Worm (Caenorhabditis elegans) whole organism, midembryonic: ENCODE results near the gene C15C8.6.

Experiments
- T22C8.4 ChIP-seq: fragments of 200-800 bp; sonication (Bioruptor generic); IDR thresholded peaks from 2 replicates; pipeline ENCODE4 v1.3.6; 2022; ENCODE audit warnings: missing genetic modification characterization, missing compliant biosample characterization
- cog-1 ChIP-seq: sonication (generic microtip); optimal IDR thresholded peaks from 2 replicates; lab custom pipeline; 2016; ENCODE audit warnings: missing genetic modification characterization, missing compliant biosample characterization
- flt-1 ChIP-seq: fragments of 200-800 bp; sonication (Bioruptor generic); IDR thresholded peaks from 2 replicates; pipeline ENCODE4 v1.3.6; 2022; ENCODE audit warnings: missing genetic modification characterization, missing compliant biosample characterization
- klf-2 ChIP-seq: fragments of 200-800 bp; sonication (Bioruptor generic); conservative IDR thresholded peaks from 2 replicates; pipeline ENCODE4 v1.3.6; 2022; ENCODE audit warnings: missing genetic modification reagents, missing genetic modification characterization, missing compliant biosample characterization
- med-1 ChIP-seq: sonication (generic microtip); optimal IDR thresholded peaks from 2 replicates; lab custom pipeline; 2017; ENCODE audit warnings: missing genetic modification characterization, mild to moderate bottlenecking, missing compliant biosample characterization, antibody characterized with exemption, missing genetic modification reagents; ENCODE audit not compliant: insufficient read depth
- ref-1 ChIP-seq: fragments of 200-800 bp; sonication (Bioruptor generic); conservative IDR thresholded peaks from 2 replicates; pipeline ENCODE4 v1.3.6; 2022; ENCODE audit warnings: missing genetic modification reagents, missing genetic modification characterization, missing compliant biosample characterization
- tab-1 ChIP-seq: fragments of 200-800 bp; sonication (Bioruptor generic); IDR thresholded peaks from 2 replicates; pipeline ENCODE4 v1.3.6; 2022; ENCODE audit warnings: missing genetic modification characterization, missing compliant biosample characterization
- ztf-23 ChIP-seq: fragments of 200-800 bp; sonication (Bioruptor generic); IDR thresholded peaks from 2 replicates; pipeline ENCODE4 v1.3.6; 2022; ENCODE audit warnings: missing genetic modification reagents, missing genetic modification characterization, missing compliant biosample characterization
- ztf-29 ChIP-seq: fragments of 200-800 bp; sonication (Bioruptor generic); IDR thresholded peaks from 2 replicates; pipeline ENCODE4 v1.3.6; 2022; ENCODE audit warnings: missing genetic modification reagents, missing genetic modification characterization, missing compliant biosample characterization

C15C8.6 gene

ce11 chrV:12759660-12760059 is 8.3 kb upstream of the C15C8.6 start, which contains the start of gene papl-1:
Gene papl-1 (minus strand): TSS chrV:12759760.
- no peak for TF ChIP-seq ztf-29 (GFP tag; lab: Robert Waterston, UW)
- TF ChIP-seq klf-2 (GFP tag; lab: Robert Waterston, UW) = no peak
- TF ChIP-seq med-1 (GFP tag; lab: Kevin White, UChicago) = no peak
- TF ChIP-seq cog-1 (tag; lab: Kevin White, UChicago) = no peak
- no peak for TF ChIP-seq ztf-23 (GFP tag; lab: Robert Waterston, UW)
- no peak for TF ChIP-seq tab-1
- TF ChIP-seq T22C8.4 (GFP tag; lab: Robert Waterston, UW) = no peak
- no peak for TF ChIP-seq flt-1 (GFP tag; lab: Robert Waterston, UW)
- no peak for TF ChIP-seq ref-1 (GFP tag; lab: Robert Waterston, UW)

DNA sequence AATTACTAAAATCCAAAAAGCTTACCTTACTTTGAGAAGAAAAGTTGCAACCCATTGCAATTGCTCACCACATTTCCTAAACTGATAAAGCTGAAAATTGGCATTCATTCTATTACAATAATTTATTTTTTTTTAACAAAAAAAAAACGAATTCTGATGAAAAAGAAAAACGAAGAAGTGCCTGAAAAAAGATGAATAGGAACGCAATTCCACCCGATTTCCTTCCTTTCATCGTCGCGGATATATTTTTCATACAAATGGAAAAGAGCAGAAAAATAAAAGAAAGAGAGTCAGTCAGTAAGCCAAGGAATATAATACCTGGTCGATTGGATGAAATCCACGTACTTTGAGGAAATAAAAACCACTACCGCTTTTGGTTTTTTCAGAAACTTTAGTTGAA is 3.5 kb upstream of the C15C8.6 start, which contains the start of gene gpa-13:
gpa-13 (minus strand) TSS at position 101 of the 400 bp plus-strand sequence.
- TF ChIP-seq ztf-23 (GFP tag; lab: Robert Waterston, UW) = no peak
- no peak for TF ChIP-seq med-1 (GFP tag; lab: Kevin White, UChicago)
- TF ChIP-seq klf-2 (GFP tag; lab: Robert Waterston, UW) = no peak
- TF ChIP-seq ref-1 (GFP tag; lab: Robert Waterston, UW) = no peak
- no peak for TF ChIP-seq cog-1 (tag; lab: Kevin White, UChicago)
- no peak for TF ChIP-seq ztf-29 (GFP tag; lab: Robert Waterston, UW)
- TF ChIP-seq T22C8.4 (GFP tag; lab: Robert Waterston, UW) = no peak
- TF ChIP-seq tab-1 = no peak
- TF ChIP-seq flt-1 (GFP tag; lab: Robert Waterston, UW) = no peak

ce11 chrV:12752407-12752806 is 1.1 kb upstream of the C15C8.6 start, which contains the start of gene C15C8.8:
Gene C15C8.8 (minus strand): TSS chrV:12752507.
- TF ChIP-seq klf-2 (GFP tag; lab: Robert Waterston, UW) (no peak), ztf-29 (GFP tag; lab: Robert Waterston, UW) (no peak), med-1 (GFP tag; lab: Kevin White, UChicago) (no peak), ztf-23 (GFP tag; lab: Robert Waterston, UW) (no peak), tab-1 (no peak), ref-1 (GFP tag; lab: Robert Waterston, UW) (no peak), flt-1 (GFP tag; lab: Robert Waterston, UW) (no peak), T22C8.4 (GFP tag; lab: Robert Waterston, UW) (no peak)

DNA sequence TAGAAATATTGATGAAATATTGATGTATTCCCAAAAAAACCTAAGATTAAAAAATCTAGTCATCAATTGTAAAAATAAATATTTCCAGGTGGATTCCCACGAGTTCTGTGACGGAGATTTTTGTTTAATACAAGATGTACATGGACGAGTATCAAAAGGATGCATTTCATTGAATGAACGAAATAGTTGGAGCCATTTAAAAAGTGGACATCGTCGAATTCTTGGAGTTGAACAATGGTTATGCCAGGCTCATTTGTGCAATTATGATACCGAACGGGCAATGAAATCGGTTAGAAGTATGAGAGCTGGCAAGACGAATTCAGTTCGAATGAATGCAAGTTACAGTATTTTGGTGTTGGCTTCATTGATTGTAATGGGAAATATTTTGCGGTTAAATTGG is 1.8 kb downstream of the C15C8.6 start:
- TF ChIP-seq T22C8.4 (GFP tag; lab: Robert Waterston, UW) (no peak), ref-1 (GFP tag; lab: Robert Waterston, UW) (no peak), ztf-29 (GFP tag; lab: Robert Waterston, UW) (no peak), cog-1 (tag; lab: Kevin White, UChicago) (no peak), ztf-23 (GFP tag; lab: Robert Waterston, UW) (no peak), med-1 (GFP tag; lab: Kevin White, UChicago) (no peak), flt-1 (GFP tag; lab: Robert Waterston, UW) (no peak), klf-2 (GFP tag; lab: Robert Waterston, UW) (no peak), tab-1 (no peak)

- TF ChIP-seq flt-1 (GFP tag; lab: Robert Waterston, UW) (no peak), cog-1 (tag; lab: Kevin White, UChicago) (no peak), T22C8.4 (GFP tag; lab: Robert Waterston, UW) (no peak), med-1 (GFP tag; lab: Kevin White, UChicago) (no peak), ztf-29 (GFP tag; lab: Robert Waterston, UW) (no peak), ref-1 (GFP tag; lab: Robert Waterston, UW) (no peak), ztf-23 (GFP tag; lab: Robert Waterston, UW) (no peak), klf-2 (GFP tag; lab: Robert Waterston, UW) (no peak), tab-1 (no peak)
Observed at ce11 chrV:12747856-12748255, 3.5 kb downstream of the C15C8.6 start, which contains the start of gene C15C8.5. Gene C15C8.5 (plus strand): TSS chrV:12748007.

DNA sequence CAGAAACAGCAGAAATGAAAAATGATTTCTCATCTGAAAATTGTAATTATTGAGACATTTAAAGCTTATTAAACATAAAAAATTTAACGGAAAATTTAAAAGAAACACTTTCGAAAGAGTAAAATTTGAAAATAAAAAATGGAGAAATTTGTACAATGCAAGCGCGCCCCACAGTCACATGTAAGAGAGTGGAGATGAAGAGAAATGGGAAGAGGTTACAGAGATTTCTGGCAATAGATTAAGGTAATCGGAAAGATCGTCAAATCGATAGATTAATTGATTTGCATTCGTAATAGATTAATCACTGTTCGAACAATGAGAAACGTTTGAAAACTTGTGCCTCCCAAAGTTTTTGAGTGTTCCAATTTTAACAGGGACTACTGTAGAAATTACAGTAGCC is 3.9 kb downstream of the C15C8.6 start, which contains the start of gene C15C8.4:
C15C8.4 (minus strand) TSS at position 33 of the 400 bp plus-strand sequence.
- TF ChIP-seq cog-1 (tag; lab: Kevin White, UChicago) (no peak), ztf-23 (GFP tag; lab: Robert Waterston, UW) (no peak), med-1 (GFP tag; lab: Kevin White, UChicago) (no peak), ztf-29 (GFP tag; lab: Robert Waterston, UW) (no peak), T22C8.4 (GFP tag; lab: Robert Waterston, UW) (no peak)

DNA sequence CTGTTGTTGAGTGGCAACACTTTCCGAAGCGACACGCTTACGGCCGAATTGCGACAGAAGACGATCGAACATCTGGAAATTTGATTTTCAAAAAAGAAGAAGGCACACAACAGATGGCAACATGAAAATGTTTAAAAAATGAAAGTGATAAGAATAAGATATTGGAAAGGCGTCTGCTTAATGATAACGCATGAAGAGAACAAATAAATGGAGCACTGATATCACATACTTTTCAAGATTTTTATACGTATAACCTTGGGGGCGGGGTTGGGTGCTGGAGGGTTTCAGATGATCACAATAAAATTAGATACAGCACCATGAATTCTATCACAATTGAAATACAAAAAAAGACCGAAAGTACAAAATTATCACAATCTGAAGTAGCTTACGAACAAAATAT is 6.4 kb downstream of the C15C8.6 start, which contains the start of gene C15C8.7:
C15C8.7 (minus strand) TSS at position 72 of the 400 bp plus-strand sequence.
- no peak for TF ChIP-seq cog-1 (tag; lab: Kevin White, UChicago)
- TF ChIP-seq tab-1 = no peak
- no peak for TF ChIP-seq klf-2 (GFP tag; lab: Robert Waterston, UW)
- no peak for TF ChIP-seq T22C8.4 (GFP tag; lab: Robert Waterston, UW)
- TF ChIP-seq ztf-29 (GFP tag; lab: Robert Waterston, UW) = no peak
- no peak for TF ChIP-seq med-1 (GFP tag; lab: Kevin White, UChicago)
- no peak for TF ChIP-seq flt-1 (GFP tag; lab: Robert Waterston, UW)
- TF ChIP-seq ref-1 (GFP tag; lab: Robert Waterston, UW) = no peak
- TF ChIP-seq ztf-23 (GFP tag; lab: Robert Waterston, UW) = no peak

ce11 chrV:12743778-12744502 is 7.4 kb downstream of the C15C8.6 start:
- TF ChIP-seq med-1 (GFP tag; lab: Kevin White, UChicago) = no peak

ce11 chrV:12741684-12742083 is 9.7 kb downstream of the C15C8.6 start, which contains the start of gene hrg-7:
Gene hrg-7 (plus strand): TSS chrV:12742041.
- TF ChIP-seq tab-1 (no peak), med-1 (GFP tag; lab: Kevin White, UChicago) (no peak), klf-2 (GFP tag; lab: Robert Waterston, UW) (no peak), ztf-29 (GFP tag; lab: Robert Waterston, UW) (no peak), flt-1 (GFP tag; lab: Robert Waterston, UW) (no peak), T22C8.4 (GFP tag; lab: Robert Waterston, UW) (no peak), cog-1 (tag; lab: Kevin White, UChicago) (no peak), ref-1 (GFP tag; lab: Robert Waterston, UW) (no peak), ztf-23 (GFP tag; lab: Robert Waterston, UW) (no peak)
